Worm (Caenorhabditis elegans) whole organism, mixed stage, embryonic: Measurements from ENCODE around the gene gakh-1.

Experiments
- M03D4.4 ChIP-seq: sonication (generic microtip); optimal IDR thresholded peaks from 2 replicates; lab custom pipeline; 2017; ENCODE audit warnings: mild to moderate bottlenecking, missing genetic modification characterization, missing compliant biosample characterization
- bed-3 ChIP-seq: fragments of 200-800 bp; sonication (Bioruptor generic); optimal IDR thresholded peaks from 3 replicates; lab custom pipeline; 2018; ENCODE audit warnings: mild to moderate bottlenecking, missing genetic modification characterization, moderate library complexity, missing compliant biosample characterization
- blmp-1 ChIP-seq: fragments of 150-350 bp; optimal IDR thresholded peaks from 2 replicates; lab custom pipeline; 2014; ENCODE audit warnings: missing biosample characterization, missing genetic modification characterization
- ceh-39 ChIP-seq: fragments of 150-350 bp; optimal IDR thresholded peaks from 2 replicates; lab custom pipeline; 2014; ENCODE audit warnings: missing biosample characterization, missing genetic modification characterization
- ceh-43 ChIP-seq: fragments of 200-800 bp; sonication (Bioruptor generic); optimal IDR thresholded peaks from 2 replicates; lab custom pipeline; 2018; ENCODE audit warnings: mild to moderate bottlenecking, missing genetic modification characterization, moderate library complexity, missing compliant biosample characterization
- ceh-83 ChIP-seq: fragments of 200-800 bp; sonication (Bioruptor generic); optimal IDR thresholded peaks from 2 replicates; lab custom pipeline; 2018; ENCODE audit warnings: mild to moderate bottlenecking, missing genetic modification characterization, missing compliant biosample characterization
- ces-1 ChIP-seq: fragments of 150-350 bp; optimal IDR thresholded peaks from 2 replicates; lab custom pipeline; 2014; ENCODE audit warnings: missing biosample characterization, missing genetic modification reagents, missing genetic modification characterization
- cnd-1 ChIP-seq: fragments of 200-800 bp; sonication (Bioruptor generic); optimal IDR thresholded peaks from 2 replicates; lab custom pipeline; 2018; ENCODE audit warnings: mild to moderate bottlenecking, missing genetic modification characterization, missing compliant biosample characterization
- drap-1 ChIP-seq: fragments of 200-800 bp; sonication (Bioruptor generic); optimal IDR thresholded peaks from 3 replicates; lab custom pipeline; 2018; ENCODE audit warnings: mild to moderate bottlenecking, missing genetic modification characterization, missing compliant biosample characterization
- elt-1 ChIP-seq: sonication (generic microtip); optimal IDR thresholded peaks from 2 replicates; lab custom pipeline; 2017; ENCODE audit warnings: missing genetic modification characterization, mild to moderate bottlenecking, missing compliant biosample characterization, antibody characterized with exemption, moderate library complexity, borderline replicate concordance; ENCODE audit not compliant: insufficient read depth
- elt-3 ChIP-seq: fragments of 150-350 bp; optimal IDR thresholded peaks from 2 replicates; lab custom pipeline; 2014; ENCODE audit warnings: missing biosample characterization, missing genetic modification characterization
- flh-1 ChIP-seq: fragments of 200-800 bp; sonication (Bioruptor generic); optimal IDR thresholded peaks from 2 replicates; lab custom pipeline; 2018; ENCODE audit warnings: mild to moderate bottlenecking, missing genetic modification characterization, moderate library complexity, missing compliant biosample characterization
- ham-2 ChIP-seq: fragments of 200-800 bp; sonication (Bioruptor generic); optimal IDR thresholded peaks from 2 replicates; lab custom pipeline; 2018; ENCODE audit warnings: mild to moderate bottlenecking, missing genetic modification characterization, missing compliant biosample characterization
- hlh-1 ChIP-seq: fragments of 150-350 bp; optimal IDR thresholded peaks from 2 replicates; lab custom pipeline; 2014; ENCODE audit warnings: missing biosample characterization, missing genetic modification reagents, missing genetic modification characterization
- lin-13 ChIP-seq: fragments of 150-350 bp; optimal IDR thresholded peaks from 2 replicates; lab custom pipeline; 2014; ENCODE audit warnings: missing biosample characterization, missing genetic modification characterization
- lin-32 ChIP-seq: fragments of 200-800 bp; sonication (Bioruptor generic); optimal IDR thresholded peaks from 2 replicates; lab custom pipeline; 2018; ENCODE audit warnings: mild to moderate bottlenecking, missing genetic modification characterization, missing compliant biosample characterization
- lsy-2 ChIP-seq: fragments of 150-350 bp; optimal IDR thresholded peaks from 2 replicates; lab custom pipeline; 2014; ENCODE audit warnings: missing biosample characterization, missing genetic modification characterization
- mab-5 ChIP-seq: fragments of 150-350 bp; optimal IDR thresholded peaks from 2 replicates; lab custom pipeline; 2014; ENCODE audit warnings: missing biosample characterization, missing genetic modification characterization
- mep-1 ChIP-seq: fragments of 150-350 bp; optimal IDR thresholded peaks from 2 replicates; lab custom pipeline; 2017; ENCODE audit warnings: missing biosample characterization, missing genetic modification reagents, missing genetic modification characterization, inconsistent platforms
- mls-2 ChIP-seq: sonication (generic microtip); optimal IDR thresholded peaks from 2 replicates; lab custom pipeline; 2016; ENCODE audit warnings: mild to moderate bottlenecking, missing genetic modification characterization, moderate library complexity, missing compliant biosample characterization
- nhr-12 ChIP-seq: fragments of 150-350 bp; optimal IDR thresholded peaks from 2 replicates; lab custom pipeline; 2014; ENCODE audit warnings: missing biosample characterization, missing genetic modification characterization
- nhr-2 ChIP-seq: fragments of 150-350 bp; optimal IDR thresholded peaks from 2 replicates; lab custom pipeline; 2014; ENCODE audit warnings: missing biosample characterization, missing genetic modification characterization
- nhr-237 ChIP-seq: fragments of 150-350 bp; optimal IDR thresholded peaks from 2 replicates; lab custom pipeline; 2014; ENCODE audit warnings: missing biosample characterization, missing genetic modification characterization
- nhr-28 ChIP-seq: fragments of 150-350 bp; optimal IDR thresholded peaks from 2 replicates; lab custom pipeline; 2014; ENCODE audit warnings: missing biosample characterization, missing genetic modification characterization
- pha-4 ChIP-seq: fragments of 150-350 bp; optimal IDR thresholded peaks from 2 replicates; lab custom pipeline; 2018; ENCODE audit warnings: missing biosample characterization, missing genetic modification reagents, missing genetic modification characterization
- sem-2 ChIP-seq: fragments of 200-800 bp; sonication (Bioruptor generic); optimal IDR thresholded peaks from 2 replicates; lab custom pipeline; 2018; ENCODE audit warnings: mild to moderate bottlenecking, missing genetic modification characterization, missing compliant biosample characterization
- snpc-4 ChIP-seq: fragments of 150-350 bp; optimal IDR thresholded peaks from 2 replicates; lab custom pipeline; 2014; ENCODE audit warnings: missing biosample characterization, missing genetic modification characterization
- sptf-1 ChIP-seq: sonication (generic microtip); optimal IDR thresholded peaks from 2 replicates; lab custom pipeline; 2017; ENCODE audit warnings: mild to moderate bottlenecking, missing genetic modification characterization, moderate library complexity, missing compliant biosample characterization
- tbx-8 ChIP-seq: fragments of 200-800 bp; sonication (Bioruptor generic); optimal IDR thresholded peaks from 2 replicates; lab custom pipeline; 2018; ENCODE audit warnings: mild to moderate bottlenecking, missing genetic modification characterization, moderate library complexity, missing compliant biosample characterization
- unc-39 ChIP-seq: fragments of 150-350 bp; optimal IDR thresholded peaks from 2 replicates; lab custom pipeline; 2014; ENCODE audit warnings: missing biosample characterization, missing genetic modification characterization
- unc-62 ChIP-seq: fragments of 150-350 bp; optimal IDR thresholded peaks from 2 replicates; lab custom pipeline; 2014; ENCODE audit warnings: missing biosample characterization, missing genetic modification reagents, missing genetic modification characterization
- zip-8 ChIP-seq: fragments of 150-350 bp; optimal IDR thresholded peaks from 2 replicates; lab custom pipeline; 2014; ENCODE audit warnings: missing biosample characterization, missing genetic modification characterization

The gakh-1 gene

ce11 chrX:5819702-5820470 is 37.6 kb downstream of the gakh-1 start:
- no peak for TF ChIP-seq nhr-28 (tag; lab: Kevin White, UChicago)
- no peak for TF ChIP-seq elt-3 (tag; lab: Kevin White, UChicago)
- TF ChIP-seq tbx-8, result no peak
- TF ChIP-seq lin-13 (tag; lab: Kevin White, UChicago), result no peak
- TF ChIP-seq blmp-1 (tag; lab: Kevin White, UChicago), result no peak
- no peak for TF ChIP-seq snpc-4 (tag; lab: Kevin White, UChicago)
- no peak for TF ChIP-seq zip-8 (tag; lab: Kevin White, UChicago)

DNA sequence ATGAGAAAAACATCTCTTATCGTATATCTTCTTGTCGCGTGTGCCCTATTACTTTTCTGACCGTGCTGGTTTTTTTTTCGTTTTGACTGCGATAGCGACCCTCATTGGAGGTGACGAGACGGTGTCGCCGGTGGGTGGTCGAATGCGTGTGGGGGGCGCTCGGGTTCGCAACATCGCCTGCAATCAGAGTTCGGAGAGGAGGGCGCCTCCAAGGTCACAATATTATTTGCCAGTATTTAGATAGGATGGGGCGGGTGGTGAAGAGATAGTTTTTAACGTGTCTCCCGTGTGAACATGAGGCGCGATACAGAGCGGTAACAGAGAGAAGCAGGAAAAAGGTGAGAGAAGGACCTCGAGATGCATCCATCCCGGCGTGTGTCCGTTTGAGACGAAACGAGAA is 38.6 kb downstream of the gakh-1 start:
- no peak for TF ChIP-seq sem-2 (GFP tag; lab: Kevin White, UChicago)
- no peak for TF ChIP-seq lsy-2 (tag; lab: Kevin White, UChicago)
- TF ChIP-seq mls-2 (tag; lab: Kevin White, UChicago), result peak; percentile 20
- no peak for TF ChIP-seq ceh-43 (GFP tag; lab: Kevin White, UChicago)
- no peak for TF ChIP-seq tbx-8
- TF ChIP-seq elt-1, result no peak
- peak; percentile 2 for TF ChIP-seq lin-32 (GFP tag; lab: Kevin White, UChicago)
- peak; percentile 35 for TF ChIP-seq drap-1 (GFP tag; lab: Kevin White, UChicago)
- TF ChIP-seq M03D4.4 (tag; lab: Kevin White, UChicago), result peak; percentile 43
- peak; percentile 24 for TF ChIP-seq sptf-1 (tag; lab: Kevin White, UChicago)
- TF ChIP-seq mab-5 (tag; lab: Kevin White, UChicago), result no peak
- no peak for TF ChIP-seq bed-3
- no peak for TF ChIP-seq elt-3 (tag; lab: Kevin White, UChicago)
- TF ChIP-seq, all 35 proteins: peak for 5

DNA sequence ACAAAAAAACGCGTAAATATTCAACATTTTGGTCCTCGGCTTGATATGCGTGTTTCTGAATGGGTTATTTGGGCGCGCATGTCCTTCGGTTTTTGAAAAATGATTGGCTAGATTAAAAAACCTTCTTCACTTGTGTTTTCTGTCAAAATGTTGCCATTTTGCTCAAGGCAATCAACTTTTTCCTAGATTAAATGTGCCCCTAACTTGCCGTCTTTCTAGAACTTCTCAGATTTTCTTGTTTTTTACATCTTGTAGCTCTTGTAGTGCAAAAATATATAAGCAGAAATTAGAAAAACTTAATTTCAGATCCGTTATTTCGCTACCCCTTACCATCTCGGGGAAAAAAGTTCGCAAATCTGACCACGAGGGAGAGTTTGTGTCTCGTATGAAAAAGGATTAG is 39.5 kb downstream of the gakh-1 start, which contains the start of gene hbl-1:
TSS of gene hbl-1 (plus strand) at position 301 of the 400 bp plus-strand sequence.
- TF ChIP-seq tbx-8 (no peak), sptf-1 (tag; lab: Kevin White, UChicago) (no peak), snpc-4 (tag; lab: Kevin White, UChicago) (no peak), hlh-1 (no peak), lsy-2 (tag; lab: Kevin White, UChicago) (no peak), blmp-1 (tag; lab: Kevin White, UChicago) (no peak), nhr-2 (no peak), pha-4 (no peak), M03D4.4 (tag; lab: Kevin White, UChicago) (no peak), ceh-43 (GFP tag; lab: Kevin White, UChicago) (no peak), nhr-28 (tag; lab: Kevin White, UChicago) (no peak), flh-1 (GFP tag; lab: Kevin White, UChicago) (no peak), mab-5 (tag; lab: Kevin White, UChicago) (no peak), unc-39 (tag; lab: Kevin White, UChicago) (no peak), bed-3 (no peak), nhr-237 (tag; lab: Kevin White, UChicago) (no peak), lin-32 (GFP tag; lab: Kevin White, UChicago) (no peak), ceh-39 (tag; lab: Kevin White, UChicago) (no peak), mls-2 (tag; lab: Kevin White, UChicago) (no peak)

- TF ChIP-seq sptf-1 (tag; lab: Kevin White, UChicago) (peak; percentile 16), nhr-237 (tag; lab: Kevin White, UChicago) (no peak), cnd-1 (peak; percentile 18)
Measured at ce11 chrX:5826976-5827375, 44.7 kb downstream of the gakh-1 start.

- TF ChIP-seq elt-3 (tag; lab: Kevin White, UChicago) (no peak), hlh-1 (no peak), cnd-1 (no peak), nhr-2 (no peak), nhr-12 (tag; lab: Kevin White, UChicago) (no peak), lin-32 (GFP tag; lab: Kevin White, UChicago) (no peak), snpc-4 (tag; lab: Kevin White, UChicago) (no peak), unc-62 (peak; percentile 72), nhr-237 (tag; lab: Kevin White, UChicago) (no peak), ces-1 (GFP tag; lab: Kevin White, UChicago) (no peak), ceh-43 (GFP tag; lab: Kevin White, UChicago) (no peak), ham-2 (GFP tag; lab: Kevin White, UChicago) (peak; percentile 17), bed-3 (no peak), mep-1 (no peak), ceh-83 (GFP tag; lab: Kevin White, UChicago) (peak; percentile 15)
Measured at ce11 chrX:5828085-5828484, 45.8 kb downstream of the gakh-1 start.
